Fruit fly (Drosophila melanogaster): Measurements from ENCODE around the gene Phae2.
A peak's percentile ranks its signal among the peaks of the same experiment; 100 is the strongest.

The Phae2 gene

DNA sequence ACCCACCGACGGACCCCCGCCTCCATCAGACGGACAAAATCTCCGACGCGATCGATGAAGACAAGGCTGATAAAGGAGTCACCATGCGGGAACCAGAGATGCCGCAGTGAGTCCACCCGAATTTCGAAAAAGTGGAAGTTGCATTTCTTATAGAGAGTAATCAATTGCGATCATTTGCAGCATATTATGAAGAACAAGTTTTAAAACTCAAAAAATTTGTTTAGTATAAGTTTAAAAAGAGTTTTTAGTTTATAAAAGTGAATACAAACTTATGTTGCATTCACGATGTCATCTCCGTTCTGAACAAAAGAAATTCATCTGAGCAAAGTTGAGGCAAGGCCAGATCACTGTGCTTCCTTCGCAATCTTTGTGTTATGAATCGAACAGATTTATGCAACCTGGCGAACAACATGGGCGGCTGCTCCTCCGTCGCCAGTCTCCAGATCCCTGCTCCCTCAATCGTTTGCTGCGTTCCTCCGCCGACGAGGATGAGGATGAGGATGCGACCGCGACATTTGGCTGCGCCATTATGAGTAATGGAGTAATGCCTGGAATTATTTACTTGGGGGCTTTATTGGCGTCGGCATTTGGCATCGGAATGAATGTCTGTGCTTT lies 2.1 kb downstream of the Phae2 start:
- TF ChIP-seq CG8159 (tag; optimal IDR thresholded peaks at IDR 0.05) = peak; percentile 28
- no peak for TF ChIP-seq EcR (GFP tag; optimal IDR thresholded peaks at IDR 0.05)
- no peak for TF ChIP-seq CG4496 (GFP tag; IDR thresholded peaks at IDR 0.05)
- TF ChIP-seq Snoo (tag; optimal IDR thresholded peaks at IDR 0.05) = peak; percentile 26
- TF ChIP-seq CG32121 (GFP tag; IDR thresholded peaks at IDR 0.05) = no peak
- no peak for TF ChIP-seq gl (tag; optimal IDR thresholded peaks at IDR 0.05)
- no peak for TF ChIP-seq Pif1A (GFP tag; optimal IDR thresholded peaks at IDR 0.05)

DNA sequence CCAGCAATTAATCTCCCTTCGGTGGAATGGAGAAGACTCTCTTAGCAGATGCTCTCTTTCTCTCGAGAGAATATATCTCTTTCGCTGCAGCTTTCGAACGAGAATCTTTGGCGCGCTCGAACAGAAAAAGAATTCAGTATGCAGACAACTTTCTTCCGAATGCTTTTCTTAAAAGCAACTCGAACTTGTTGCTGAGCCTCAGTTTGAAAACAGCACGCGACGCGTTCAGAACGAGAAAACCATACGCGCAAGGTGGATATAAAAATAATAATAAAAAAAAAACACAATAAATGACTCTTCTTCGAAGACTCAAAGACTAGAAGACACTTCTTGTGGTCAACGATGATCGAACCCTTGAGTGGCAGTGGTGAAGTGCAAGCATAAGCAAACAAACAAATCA lies 3.2 kb downstream of the Phae2 start, which contains the start of gene CG17211:
TSS of gene CG17211 (plus strand) at position 202 of the 400 bp plus-strand sequence.
- no peak for TF ChIP-seq CG17806 (tag; optimal IDR thresholded peaks at IDR 0.05)
- no peak for TF ChIP-seq rn (GFP tag; IDR thresholded peaks at IDR 0.05)
- no peak for TF ChIP-seq CG13204 (GFP tag; optimal IDR thresholded peaks at IDR 0.05)
- TF ChIP-seq gl (tag; optimal IDR thresholded peaks at IDR 0.05) = no peak
- TF ChIP-seq CG8159 (tag; optimal IDR thresholded peaks at IDR 0.05) = no peak
- TF ChIP-seq CG9948 (tag; optimal IDR thresholded peaks at IDR 0.05) = no peak
- TF ChIP-seq Snoo (tag; optimal IDR thresholded peaks at IDR 0.05) = no peak
- no peak for TF ChIP-seq CG12605 (GFP tag; IDR thresholded peaks at IDR 0.05)
- no peak for TF ChIP-seq CG14655 (GFP tag; optimal IDR thresholded peaks at IDR 0.05)
- TF ChIP-seq Ets98B (GFP tag; IDR thresholded peaks at IDR 0.05) = no peak

DNA sequence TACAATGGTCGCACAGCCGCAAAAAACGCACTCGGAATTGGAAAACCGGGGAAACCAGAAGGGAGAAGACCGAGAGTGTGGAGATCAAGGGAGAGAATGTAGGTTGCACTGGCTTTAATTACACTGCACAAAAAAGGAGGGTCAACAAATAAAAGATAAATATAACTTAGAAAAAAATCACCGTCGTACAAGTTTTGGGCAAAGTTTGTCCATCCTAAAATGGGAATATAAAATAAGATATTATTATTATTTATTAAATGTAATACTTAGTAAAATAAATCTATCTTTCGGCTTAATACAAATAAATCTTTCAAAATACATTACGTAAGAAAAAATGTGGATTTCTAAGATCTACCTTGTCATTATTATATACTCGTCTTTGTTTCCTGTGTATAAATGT lies 4.9 kb downstream of the Phae2 start:
- TF ChIP-seq CG8301 (tag; optimal IDR thresholded peaks at IDR 0.05) = peak; percentile 23
- no peak for TF ChIP-seq CG13204 (GFP tag; optimal IDR thresholded peaks at IDR 0.05)
- peak; percentile 53 for TF ChIP-seq CG14655 (GFP tag; optimal IDR thresholded peaks at IDR 0.05)

DNA sequence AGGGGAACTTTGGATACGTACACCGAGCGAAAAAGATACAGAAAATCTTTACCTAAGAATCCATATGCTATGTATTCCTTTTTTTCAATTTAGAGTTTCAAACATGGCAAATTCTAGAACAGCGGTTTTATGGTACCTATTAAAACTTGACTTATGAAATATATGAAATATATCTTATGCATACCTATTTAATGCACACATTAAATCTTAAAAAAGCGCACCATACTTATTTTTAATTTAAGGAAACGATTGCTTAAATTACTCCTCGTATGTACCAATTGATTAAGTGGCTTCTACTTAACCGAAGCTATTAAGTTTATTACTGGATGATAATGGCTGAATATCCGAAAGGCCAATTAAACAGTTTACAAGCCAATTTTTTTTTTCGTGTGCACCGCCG lies 9.1 kb downstream of the Phae2 start:
- TF ChIP-seq CG14655 (GFP tag; optimal IDR thresholded peaks at IDR 0.05) (peak; percentile 69), CG8301 (tag; optimal IDR thresholded peaks at IDR 0.05) (peak; percentile 36), Ets98B (GFP tag; IDR thresholded peaks at IDR 0.05) (no peak), CG9948 (tag; optimal IDR thresholded peaks at IDR 0.05) (peak; percentile 24), EcR (GFP tag; optimal IDR thresholded peaks at IDR 0.05) (no peak), CG4496 (GFP tag; IDR thresholded peaks at IDR 0.05) (no peak), CG8159 (tag; optimal IDR thresholded peaks at IDR 0.05) (peak; percentile 37), CG10348 (GFP tag; IDR thresholded peaks at IDR 0.05) (no peak)

DNA sequence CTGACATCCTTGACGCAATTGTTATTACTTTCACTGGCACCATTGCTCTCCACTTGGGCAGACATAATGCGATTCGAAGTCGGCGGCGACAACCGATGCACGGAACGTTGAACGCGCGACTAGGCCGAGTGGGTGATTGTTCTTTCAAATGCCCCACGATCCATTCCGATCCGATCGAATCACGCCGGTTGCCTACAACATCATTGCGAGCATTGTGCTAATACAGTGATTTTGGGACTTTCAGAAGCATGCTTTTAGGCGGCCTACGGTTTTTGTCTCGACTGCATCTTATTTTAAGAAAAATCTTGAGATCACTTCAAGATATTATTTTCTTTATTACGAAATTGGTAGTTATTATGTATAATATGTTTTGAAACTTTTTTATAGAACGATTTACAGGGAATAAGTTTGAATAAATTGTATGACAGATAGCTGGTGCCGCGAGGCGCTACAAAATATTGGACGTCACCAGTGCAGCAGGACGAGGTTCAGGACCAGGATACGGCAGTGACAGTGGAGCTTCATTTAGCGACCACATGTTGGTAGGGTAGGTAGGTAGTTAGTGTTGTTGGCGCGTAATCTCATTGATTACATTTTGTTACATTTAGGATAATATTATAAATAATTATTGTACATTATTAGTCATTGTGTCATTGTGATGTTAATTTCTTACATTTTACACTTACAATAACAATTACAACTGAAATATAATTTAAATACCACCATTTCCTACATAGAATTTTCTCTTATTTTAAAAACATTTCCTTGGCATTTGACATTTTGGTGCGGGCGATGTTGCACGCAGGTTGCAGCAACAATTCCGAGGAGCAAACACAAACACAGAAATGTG lies 22.6 kb downstream of the Phae2 start, which contains the start of gene rho-6:
TSS of gene rho-6 (minus strand) at position 137 of the 850 bp plus-strand sequence.
- TF ChIP-seq CG14655 (GFP tag; optimal IDR thresholded peaks at IDR 0.05) (peak; percentile 29), D1 (tag; optimal IDR thresholded peaks at IDR 0.05) (no peak), CG9948 (tag; optimal IDR thresholded peaks at IDR 0.05) (no peak), CG4496 (GFP tag; IDR thresholded peaks at IDR 0.05) (peak; percentile 39; the same call in 1 of the 3 replicates), CG13204 (GFP tag; optimal IDR thresholded peaks at IDR 0.05) (no peak)

DNA sequence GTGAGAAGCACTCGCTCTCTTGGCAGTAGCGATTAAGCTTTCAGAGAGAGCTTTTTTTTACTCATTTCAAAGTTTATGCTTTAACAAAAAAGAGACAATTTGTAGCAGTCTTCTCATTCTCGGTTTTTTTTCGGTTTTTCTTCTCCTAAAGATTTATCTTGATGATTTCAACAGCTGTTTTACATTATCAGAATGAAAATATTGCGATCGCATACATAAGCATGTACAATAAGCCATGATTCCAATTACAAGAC lies 23.1 kb downstream of the Phae2 start:
- TF ChIP-seq CG8301 (tag; optimal IDR thresholded peaks at IDR 0.05) (no peak), CG32121 (GFP tag; IDR thresholded peaks at IDR 0.05) (no peak), rn (GFP tag; IDR thresholded peaks at IDR 0.05) (no peak), gl (tag; optimal IDR thresholded peaks at IDR 0.05) (no peak), CG34367 (tag; optimal IDR thresholded peaks at IDR 0.05) (no peak), CG12605 (GFP tag; IDR thresholded peaks at IDR 0.05) (no peak), CG15710 (tag; optimal IDR thresholded peaks at IDR 0.05) (no peak), Pif1B (GFP tag; optimal IDR thresholded peaks at IDR 0.05) (no peak), CG8159 (tag; optimal IDR thresholded peaks at IDR 0.05) (no peak), D1 (tag; optimal IDR thresholded peaks at IDR 0.05) (no peak), CG4496 (GFP tag; IDR thresholded peaks at IDR 0.05) (no peak)

DNA sequence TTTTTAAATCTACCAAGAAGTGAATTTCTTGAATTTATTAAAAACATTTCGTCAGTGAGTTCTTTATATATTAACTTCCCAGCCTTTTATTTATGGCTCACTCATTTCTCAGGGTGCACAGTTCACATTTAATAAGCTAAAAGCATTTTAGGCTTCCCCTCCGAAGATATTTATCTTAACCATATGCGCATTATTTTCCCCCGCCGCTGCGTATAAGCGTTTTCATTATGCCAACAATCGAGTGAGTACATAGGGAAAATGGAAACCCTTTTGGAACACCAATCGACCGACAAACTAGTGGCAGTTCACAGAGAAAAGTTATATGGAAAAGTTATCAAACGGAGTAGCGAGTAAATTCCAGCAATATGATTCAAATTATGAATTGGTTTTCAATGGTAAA lies 26.8 kb downstream of the Phae2 start, which contains the start of gene Gr33a:
TSS of gene Gr33a (plus strand) at position 301 of the 400 bp plus-strand sequence.
- TF ChIP-seq CG9948 (tag; optimal IDR thresholded peaks at IDR 0.05) (no peak), CG15710 (tag; optimal IDR thresholded peaks at IDR 0.05) (no peak), CG8159 (tag; optimal IDR thresholded peaks at IDR 0.05) (no peak), CG34367 (tag; optimal IDR thresholded peaks at IDR 0.05) (no peak), EcR (GFP tag; optimal IDR thresholded peaks at IDR 0.05) (no peak), Pif1A (GFP tag; optimal IDR thresholded peaks at IDR 0.05) (no peak), CG10348 (GFP tag; IDR thresholded peaks at IDR 0.05) (no peak)
